Fruit fly (Drosophila melanogaster) whole organism, wandering third instar larva: ENCODE data around the gene CG33093.

Source experiments
- Abd-B ChIP-seq: fragments of >200 bp; optimal IDR thresholded peaks from 2 replicates; lab custom pipeline; 2017; ENCODE audit warnings: missing biosample characterization, missing genetic modification characterization
- CG32264 ChIP-seq: fragments of 200-800 bp; sonication (Bioruptor generic); optimal IDR thresholded peaks from 2 replicates; lab custom pipeline; 2016; ENCODE audit warnings: missing biosample characterization, missing genetic modification characterization
- CG9705 ChIP-seq: fragments of 200-800 bp; sonication (Bioruptor generic); optimal IDR thresholded peaks from 2 replicates; lab custom pipeline; 2018; ENCODE audit warnings: missing biosample characterization, mild to moderate bottlenecking, missing genetic modification characterization
- CrebA ChIP-seq: fragments of 200-800 bp; sonication (Bioruptor generic); optimal IDR thresholded peaks from 2 replicates; lab custom pipeline; 2016; ENCODE audit warnings: missing biosample characterization, mild to moderate bottlenecking, missing genetic modification characterization, borderline replicate concordance
- Dfd ChIP-seq: fragments of >200 bp; optimal IDR thresholded peaks from 2 replicates; lab custom pipeline; 2017; ENCODE audit warnings: missing biosample characterization, missing genetic modification characterization
- Dif ChIP-seq: fragments of 200-275, 200-300 bp; sonication (Bioruptor generic); optimal IDR thresholded peaks from 2 replicates; lab custom pipeline; 2018; ENCODE audit warnings: missing biosample characterization, missing genetic modification characterization; ENCODE audit not compliant: partially characterized antibody
- GATAd ChIP-seq: sonication (Bioruptor generic); optimal IDR thresholded peaks from 2 replicates; lab custom pipeline; 2016; ENCODE audit warnings: missing biosample characterization, missing genetic modification characterization
- HLH106 ChIP-seq: fragments of 200-800 bp; optimal IDR thresholded peaks from 3 replicates; lab custom pipeline; 2019; ENCODE audit warnings: missing biosample characterization, mild to moderate bottlenecking, missing genetic modification characterization, moderate library complexity
- Hnf4 ChIP-seq: fragments of 200-800 bp; sonication (Bioruptor generic); optimal IDR thresholded peaks from 2 replicates; lab custom pipeline; 2016; ENCODE audit warnings: missing biosample characterization, mild to moderate bottlenecking, missing genetic modification characterization
- Hr78 ChIP-seq: fragments of >200 bp; optimal IDR thresholded peaks from 2 replicates; lab custom pipeline; 2017; ENCODE audit warnings: missing biosample characterization, missing genetic modification characterization
- Hr83 ChIP-seq: fragments of 200-300 bp; sonication (Bioruptor generic); optimal IDR thresholded peaks from 2 replicates; lab custom pipeline; 2016; ENCODE audit warnings: missing biosample characterization, mild to moderate bottlenecking, missing genetic modification characterization, moderate library complexity; ENCODE audit not compliant: poor library complexity, severe bottlenecking
- Jra ChIP-seq: sonication (Bioruptor generic); optimal IDR thresholded peaks from 2 replicates; lab custom pipeline; 2016; ENCODE audit warnings: missing biosample characterization, missing genetic modification characterization
- Mio ChIP-seq: sonication (Bioruptor generic); optimal IDR thresholded peaks from 2 replicates; lab custom pipeline; 2016; ENCODE audit warnings: missing biosample characterization, missing genetic modification characterization
- Myc ChIP-seq: fragments of >200 bp; optimal IDR thresholded peaks from 2 replicates; lab custom pipeline; 2017
- N ChIP-seq: fragments of >200 bp; optimal IDR thresholded peaks from 2 replicates; lab custom pipeline; 2018; ENCODE audit warnings: missing biosample characterization, missing external identifiers, missing genetic modification characterization
- OdsH ChIP-seq: fragments of 200-800 bp; sonication (Bioruptor generic); optimal IDR thresholded peaks from 2 replicates; lab custom pipeline; 2016; ENCODE audit warnings: missing biosample characterization, mild to moderate bottlenecking, missing genetic modification characterization
- Rel ChIP-seq, 2 experiments: fragments of 200-800 bp; sonication (Bioruptor generic) in 1 of 2; optimal IDR thresholded peaks; 2 replicates in 1 of 2; 3 replicates in 1 of 2; lab custom pipeline; 2016 to 2019; ENCODE audit warnings: mild to moderate bottlenecking in 2 of 2, missing biosample characterization in 2 of 2, missing genetic modification characterization in 2 of 2, moderate library complexity in 1 of 2
- Sp1 ChIP-seq: fragments of 200-800 bp; sonication (Bioruptor generic); optimal IDR thresholded peaks from 3 replicates; lab custom pipeline; 2019; ENCODE audit warnings: missing biosample characterization, mild to moderate bottlenecking, missing genetic modification characterization, moderate library complexity
- Vsx2 ChIP-seq: fragments of 200-300, 225-300 bp; sonication (Bioruptor generic); optimal IDR thresholded peaks from 2 replicates; lab custom pipeline; 2018; ENCODE audit warnings: missing biosample characterization, missing genetic modification characterization; ENCODE audit not compliant: partially characterized antibody
- br ChIP-seq: fragments of 200-800 bp; sonication (Bioruptor generic); optimal IDR thresholded peaks from 2 replicates; lab custom pipeline; 2016; ENCODE audit warnings: missing biosample characterization, missing genetic modification characterization
- brk ChIP-seq: fragments of 200-800 bp; sonication (Bioruptor generic); optimal IDR thresholded peaks from 2 replicates; lab custom pipeline; 2016; ENCODE audit warnings: missing biosample characterization, mild to moderate bottlenecking, missing genetic modification characterization
- dl ChIP-seq, 2 experiments: fragments of 175-275, 200-275 bp in 1 of 2; fragments of 200-275 bp in 1 of 2; sonication (Bioruptor generic); optimal IDR thresholded peaks; lab custom pipeline; 2018; ENCODE audit warnings: mild to moderate bottlenecking in 2 of 2, missing biosample characterization in 2 of 2, missing genetic modification characterization in 2 of 2, moderate library complexity in 2 of 2; ENCODE audit not compliant: partially characterized antibody in 2 of 2, insufficient read depth in 1 of 2
- dmrt93B ChIP-seq: fragments of 200-800 bp; sonication (Bioruptor generic); optimal IDR thresholded peaks from 2 replicates; lab custom pipeline; 2018; ENCODE audit warnings: missing biosample characterization, mild to moderate bottlenecking, missing genetic modification characterization
- dsf ChIP-seq: sonication (Bioruptor generic); optimal IDR thresholded peaks from 2 replicates; lab custom pipeline; 2016; ENCODE audit warnings: missing biosample characterization, missing genetic modification characterization, borderline replicate concordance
- ey ChIP-seq: fragments of 200-800 bp; sonication (Bioruptor generic); optimal IDR thresholded peaks from 2 replicates; lab custom pipeline; 2016; ENCODE audit warnings: missing biosample characterization, missing genetic modification characterization
- foxo ChIP-seq, 2 experiments: fragments of 200-800 bp; sonication (Bioruptor generic); optimal IDR thresholded peaks; 2 replicates in 1 of 2; 3 replicates in 1 of 2; lab custom pipeline; 2016 to 2017; ENCODE audit warnings: missing biosample characterization in 2 of 2, missing genetic modification characterization in 2 of 2
- fru ChIP-seq: fragments of 200-800 bp; sonication (Bioruptor generic); optimal IDR thresholded peaks from 3 replicates; lab custom pipeline; 2016; ENCODE audit warnings: missing biosample characterization, mild to moderate bottlenecking, missing genetic modification characterization
- h ChIP-seq: fragments of 200-800 bp; sonication (Bioruptor generic); optimal IDR thresholded peaks from 3 replicates; lab custom pipeline; 2016; ENCODE audit warnings: missing biosample characterization, mild to moderate bottlenecking, missing genetic modification characterization
- jim ChIP-seq: fragments of 175-275, 200-325 bp; sonication (Bioruptor generic); optimal IDR thresholded peaks from 2 replicates; lab custom pipeline; 2016; ENCODE audit warnings: missing biosample characterization, mild to moderate bottlenecking, missing genetic modification characterization
- lola ChIP-seq: fragments of >200 bp; optimal IDR thresholded peaks from 2 replicates; lab custom pipeline; 2017; ENCODE audit warnings: missing biosample characterization, missing genetic modification characterization
- pan ChIP-seq: fragments of >200 bp; optimal IDR thresholded peaks from 2 replicates; lab custom pipeline; 2017
- psq ChIP-seq: fragments of 200-800 bp; sonication (Bioruptor generic); optimal IDR thresholded peaks from 3 replicates; lab custom pipeline; 2017; ENCODE audit warnings: missing biosample characterization, mild to moderate bottlenecking, missing genetic modification characterization, moderate library complexity
- rgr ChIP-seq: fragments of 200-800 bp; sonication (Bioruptor generic); optimal IDR thresholded peaks from 3 replicates; lab custom pipeline; 2016; ENCODE audit warnings: missing biosample characterization, mild to moderate bottlenecking, missing genetic modification characterization
- sage ChIP-seq: fragments of 200-800 bp; sonication (Bioruptor generic); optimal IDR thresholded peaks from 2 replicates; lab custom pipeline; 2016; ENCODE audit warnings: missing biosample characterization, mild to moderate bottlenecking, missing genetic modification characterization
- tai ChIP-seq: sonication (Bioruptor generic); optimal IDR thresholded peaks from 2 replicates; lab custom pipeline; 2016; ENCODE audit warnings: missing biosample characterization, missing genetic modification characterization
- usp ChIP-seq: fragments of >200 bp; optimal IDR thresholded peaks from 2 replicates; lab custom pipeline; 2017; ENCODE audit warnings: missing biosample characterization, missing genetic modification characterization

The CG33093 gene

dm6 chr3R:22525073-22525413 lies 6.7 kb downstream of the CG33093 start:
- no peak for TF ChIP-seq Sp1
- TF ChIP-seq brk: no peak
- TF ChIP-seq Jra: no peak
- no peak for TF ChIP-seq Vsx2 (GFP tag; lab: Kevin White, UChicago)
- TF ChIP-seq OdsH: no peak
- TF ChIP-seq N: no peak
- no peak for TF ChIP-seq Myc
- no peak for TF ChIP-seq Rel (GFP tag; optimal IDR thresholded peaks at IDR 0.05; lab: Kevin White, UChicago)
- no peak for TF ChIP-seq Rel (tag; optimal IDR thresholded peaks at IDR 0.05; lab: Kevin White, UChicago)
- no peak for TF ChIP-seq Dfd (GFP tag; lab: Kevin White, UChicago)
- TF ChIP-seq fru: no peak

dm6 chr3R:22524344-22525072 lies 7.2 kb downstream of the CG33093 start:
- TF ChIP-seq Vsx2 (GFP tag; lab: Kevin White, UChicago) (no peak), br (GFP tag; lab: Kevin White, UChicago) (no peak), dmrt93B (peak; percentile 1), GATAd (GFP tag; lab: Kevin White, UChicago) (no peak), Abd-B (GFP tag; lab: Kevin White, UChicago) (no peak), N (no peak), fru (peak; percentile 44), Mio (GFP tag; lab: Kevin White, UChicago) (no peak), h (peak; percentile 23), usp (no peak), CG9705 (no peak), Jra (peak; percentile 10), brk (no peak), Myc (no peak), Hr83 (GFP tag; lab: Kevin White, UChicago) (peak; percentile 73), Sp1 (no peak), dsf (GFP tag; lab: Kevin White, UChicago) (no peak), dl (GFP tag; optimal IDR thresholded peaks at IDR 0.05; lab: Kevin White, UChicago; ENCODE audit: insufficient read depth in 1 of 2, partially characterized antibody in 2 of 2) (no peak), lola (GFP tag; lab: Kevin White, UChicago) (no peak), pan (lab: Kevin White, UChicago) (no peak), jim (no peak), psq (GFP tag; lab: Kevin White, UChicago) (no peak), Rel (GFP tag; optimal IDR thresholded peaks at IDR 0.05; lab: Kevin White, UChicago) (no peak), Rel (tag; optimal IDR thresholded peaks at IDR 0.05; lab: Kevin White, UChicago) (peak; percentile 96), Dif (no peak), CG32264 (GFP tag; lab: Kevin White, UChicago) (no peak), CrebA (no peak), foxo (GFP tag; optimal IDR thresholded peaks at IDR 0.05; lab: Kevin White, UChicago) (peak in 1 of 2 experiments; percentile 21), OdsH (no peak), tai (GFP tag; lab: Kevin White, UChicago) (peak; percentile 14), sage (no peak), Hnf4 (GFP tag; lab: Kevin White, UChicago) (peak; percentile 21), rgr (GFP tag; lab: Kevin White, UChicago) (peak; percentile 16), Hr78 (GFP tag; lab: Kevin White, UChicago) (no peak)

dm6 chr3R:22522859-22523258 lies 8.9 kb downstream of the CG33093 start:
- TF ChIP-seq HLH106 (no peak), sage (no peak), fru (no peak), Hr83 (GFP tag; lab: Kevin White, UChicago) (peak; percentile 9), Vsx2 (GFP tag; lab: Kevin White, UChicago) (peak; percentile 17), pan (lab: Kevin White, UChicago) (no peak), h (peak; percentile 13), CrebA (no peak), Rel (GFP tag; optimal IDR thresholded peaks at IDR 0.05; lab: Kevin White, UChicago) (no peak), Rel (tag; optimal IDR thresholded peaks at IDR 0.05; lab: Kevin White, UChicago) (peak; percentile 44), rgr (GFP tag; lab: Kevin White, UChicago) (no peak), jim (no peak), ey (no peak), Jra (no peak), Sp1 (no peak), psq (GFP tag; lab: Kevin White, UChicago) (no peak), brk (no peak), br (GFP tag; lab: Kevin White, UChicago) (no peak), Myc (no peak)
